Fruit fly (Drosophila melanogaster) whole organism, embryonic: ENCODE data around the gene CG5849.

Experiments
- Aef1 ChIP-seq: fragments of 200-800 bp; sonication (Bioruptor generic); IDR thresholded peaks from 3 replicates; pipeline ENCODE4 v1.3.6; 2022; ENCODE audit warnings: missing biosample characterization, missing genetic modification characterization
- Antp ChIP-seq: fragments of 200-800 bp; sonication (Bioruptor generic); optimal IDR thresholded peaks from 3 replicates; lab custom pipeline; 2016; ENCODE audit warnings: missing biosample characterization, missing genetic modification characterization
- Bteb2 ChIP-seq: fragments of 200-800 bp; sonication (Bioruptor generic); optimal IDR thresholded peaks from 2 replicates; lab custom pipeline; 2016; ENCODE audit warnings: missing biosample characterization, missing genetic modification characterization
- CG1024 ChIP-seq: fragments of 200-800 bp; sonication (Bioruptor generic); IDR thresholded peaks from 2 replicates; pipeline ENCODE4 v1.3.6; 2022; ENCODE audit warnings: missing biosample characterization, missing genetic modification characterization
- CG10274 ChIP-seq: fragments of 200-800 bp; sonication (Bioruptor generic); optimal IDR thresholded peaks from 3 replicates; lab custom pipeline; 2017; ENCODE audit warnings: missing biosample characterization, mild to moderate bottlenecking, missing genetic modification characterization
- CG11093 ChIP-seq: fragments of 200-800 bp; sonication (Bioruptor generic); IDR thresholded peaks from 3 replicates; pipeline ENCODE4 v1.3.6; 2022; ENCODE audit warnings: missing biosample characterization, missing genetic modification characterization
- CG13296 ChIP-seq: fragments of 200-800 bp; sonication (Bioruptor generic); optimal IDR thresholded peaks from 3 replicates; lab custom pipeline; 2018; ENCODE audit warnings: missing biosample characterization, mild to moderate bottlenecking, missing genetic modification characterization
- CG15073 ChIP-seq: fragments of 200-800 bp; sonication (Bioruptor generic); optimal IDR thresholded peaks from 2 replicates; lab custom pipeline; 2016; ENCODE audit warnings: missing biosample characterization, missing genetic modification characterization
- CG1602 ChIP-seq: fragments of 200-800 bp; sonication (Bioruptor generic); optimal IDR thresholded peaks from 3 replicates; lab custom pipeline; 2016; ENCODE audit warnings: missing biosample characterization, missing genetic modification characterization
- CG1603 ChIP-seq: fragments of 200-800 bp; sonication (Bioruptor generic); optimal IDR thresholded peaks from 2 replicates; lab custom pipeline; 2019; ENCODE audit warnings: missing biosample characterization, mild to moderate bottlenecking, missing genetic modification characterization, moderate library complexity
- CG17359 ChIP-seq: fragments of 200-800 bp; sonication (Bioruptor generic); optimal IDR thresholded peaks from 3 replicates; lab custom pipeline; 2018; ENCODE audit warnings: missing biosample characterization, mild to moderate bottlenecking, missing genetic modification characterization, moderate library complexity
- CG18476 ChIP-seq: fragments of 200-800 bp; sonication (Bioruptor generic); optimal IDR thresholded peaks from 2 replicates; lab custom pipeline; 2016; ENCODE audit warnings: missing biosample characterization, mild to moderate bottlenecking, missing genetic modification characterization
- CG18619 ChIP-seq: fragments of 200-800 bp; sonication (Bioruptor generic); optimal IDR thresholded peaks from 3 replicates; lab custom pipeline; 2017; ENCODE audit warnings: missing biosample characterization, mild to moderate bottlenecking, missing genetic modification characterization
- CG30403 ChIP-seq: fragments of 200-800 bp; sonication (Bioruptor generic); optimal IDR thresholded peaks from 3 replicates; lab custom pipeline; 2016; ENCODE audit warnings: missing biosample characterization, missing genetic modification characterization
- CG31441 ChIP-seq: fragments of 200-800 bp; sonication (Bioruptor generic); IDR thresholded peaks from 2 replicates; pipeline ENCODE4 v1.3.6; 2022; ENCODE audit warnings: missing biosample characterization, missing genetic modification characterization
- CG32532 ChIP-seq: fragments of 200-800 bp; sonication (Bioruptor generic); IDR thresholded peaks from 2 replicates; pipeline ENCODE4 v1.3.6; 2022; ENCODE audit warnings: missing biosample characterization, missing genetic modification characterization
- CG32772 ChIP-seq: fragments of 200-800 bp; sonication (Bioruptor generic); IDR thresholded peaks from 2 replicates; pipeline ENCODE4 v1.3.6; 2022; ENCODE audit warnings: missing biosample characterization, missing genetic modification characterization
- CG3847 ChIP-seq: fragments of 200-800 bp; sonication (Bioruptor generic); IDR thresholded peaks from 2 replicates; pipeline ENCODE4 v1.3.6; 2022; ENCODE audit warnings: missing biosample characterization, missing genetic modification characterization
- CG6654 ChIP-seq: fragments of 200-800 bp; sonication (Bioruptor generic); optimal IDR thresholded peaks from 2 replicates; lab custom pipeline; 2017; ENCODE audit warnings: missing biosample characterization, mild to moderate bottlenecking, missing genetic modification characterization
- CG6813 ChIP-seq: fragments of 200-800 bp; sonication (Bioruptor generic); optimal IDR thresholded peaks from 2 replicates; lab custom pipeline; 2017; ENCODE audit warnings: missing biosample characterization, missing genetic modification characterization, mild to moderate bottlenecking, moderate library complexity, missing genetic modification reagents
- CG6854 ChIP-seq: fragments of 200-800 bp; sonication (Bioruptor generic); optimal IDR thresholded peaks from 3 replicates; lab custom pipeline; 2017; ENCODE audit warnings: missing biosample characterization, mild to moderate bottlenecking, missing genetic modification characterization
- CG8281 ChIP-seq: fragments of 200-800 bp; sonication (Bioruptor generic); optimal IDR thresholded peaks from 2 replicates; lab custom pipeline; 2018; ENCODE audit warnings: missing biosample characterization, mild to moderate bottlenecking, missing genetic modification characterization, moderate library complexity
- Camta ChIP-seq: fragments of 200-800 bp; sonication (Bioruptor generic); optimal IDR thresholded peaks from 2 replicates; lab custom pipeline; 2016; ENCODE audit warnings: missing biosample characterization, missing genetic modification characterization
- Deaf1 ChIP-seq: fragments of 200-800 bp; optimal IDR thresholded peaks from 3 replicates; lab custom pipeline; 2019; ENCODE audit warnings: missing biosample characterization, mild to moderate bottlenecking, missing genetic modification characterization, moderate library complexity
- Dref ChIP-seq: fragments of 200-800 bp; sonication (Bioruptor generic); IDR thresholded peaks from 2 replicates; pipeline ENCODE4 v1.3.6; 2022; ENCODE audit warnings: missing biosample characterization, missing genetic modification characterization
- E2f1 ChIP-seq: fragments of 200-800 bp; sonication (Bioruptor generic); IDR thresholded peaks from 2 replicates; pipeline ENCODE4 v1.3.6; 2022; ENCODE audit warnings: missing biosample characterization, missing genetic modification characterization
- E2f2 ChIP-seq: fragments of 200-800 bp; sonication (Bioruptor generic); IDR thresholded peaks from 2 replicates; pipeline ENCODE4 v1.3.6; 2022; ENCODE audit warnings: missing biosample characterization, missing genetic modification characterization
- Ets97D ChIP-seq: fragments of 200-800 bp; sonication (Bioruptor generic); optimal IDR thresholded peaks from 3 replicates; lab custom pipeline; 2016; ENCODE audit warnings: missing biosample characterization, missing genetic modification characterization
- H2.0 ChIP-seq: fragments of 200-800 bp; sonication (Bioruptor generic); IDR thresholded peaks from 2 replicates; pipeline ENCODE4 v1.3.6; 2022; ENCODE audit warnings: missing biosample characterization, missing genetic modification characterization
- Hr51 ChIP-seq, 2 experiments: fragments of 200-800 bp; sonication (Bioruptor generic); optimal IDR thresholded peaks; 2 replicates in 1 of 2; 3 replicates in 1 of 2; lab custom pipeline; 2016 to 2018; ENCODE audit warnings: missing biosample characterization in 2 of 2, missing genetic modification characterization in 2 of 2, mild to moderate bottlenecking in 1 of 2, moderate library complexity in 1 of 2
- Mrtf ChIP-seq: fragments of 200-800 bp; sonication (Bioruptor generic); IDR thresholded peaks from 3 replicates; pipeline ENCODE4 v1.3.6; 2022; ENCODE audit warnings: missing biosample characterization, missing genetic modification characterization
- NK7.1 ChIP-seq: fragments of 200-800 bp; sonication (Bioruptor generic); optimal IDR thresholded peaks from 3 replicates; lab custom pipeline; 2016; ENCODE audit warnings: missing biosample characterization, missing genetic modification characterization
- Oli ChIP-seq: fragments of 200-800 bp; sonication (Bioruptor generic); optimal IDR thresholded peaks from 2 replicates; lab custom pipeline; 2018; ENCODE audit warnings: missing biosample characterization, mild to moderate bottlenecking, missing genetic modification characterization, moderate library complexity
- az2 ChIP-seq: fragments of 200-800 bp; sonication (Bioruptor generic); optimal IDR thresholded peaks from 3 replicates; lab custom pipeline; 2016; ENCODE audit warnings: missing biosample characterization, missing genetic modification characterization
- bab2 ChIP-seq: fragments of 200-800 bp; sonication (Bioruptor generic); optimal IDR thresholded peaks from 2 replicates; lab custom pipeline; 2016; ENCODE audit warnings: missing biosample characterization, missing genetic modification characterization
- cato ChIP-seq: fragments of 200-800 bp; sonication (Bioruptor generic); optimal IDR thresholded peaks from 2 replicates; lab custom pipeline; 2016; ENCODE audit warnings: missing biosample characterization, missing genetic modification characterization, borderline replicate concordance
- chinmo ChIP-seq: fragments of 200-800 bp; sonication (Bioruptor generic); IDR thresholded peaks from 4 replicates; pipeline ENCODE4 v1.3.6; 2022; ENCODE audit warnings: missing biosample characterization, missing genetic modification characterization; ENCODE audit not compliant: partially characterized antibody
- fu2 ChIP-seq: fragments of 200-800 bp; sonication (Bioruptor generic); optimal IDR thresholded peaks from 2 replicates; lab custom pipeline; 2016; ENCODE audit warnings: missing biosample characterization, missing genetic modification characterization
- ham ChIP-seq: fragments of 200-800 bp; sonication (Bioruptor generic); IDR thresholded peaks from 2 replicates; pipeline ENCODE4 v1.3.6; 2022; ENCODE audit warnings: missing biosample characterization, missing genetic modification characterization
- lab ChIP-seq: fragments of 200-800 bp; sonication (Bioruptor generic); optimal IDR thresholded peaks from 3 replicates; lab custom pipeline; 2017; ENCODE audit warnings: missing biosample characterization, missing genetic modification characterization, mild to moderate bottlenecking, moderate library complexity, missing genetic modification reagents
- lov ChIP-seq, 2 experiments: fragments of 200-800 bp in 1 of 2; fragments of >200 bp in 1 of 2; sonication (Bioruptor generic) in 1 of 2; IDR thresholded peaks in 1 of 2; optimal IDR thresholded peaks in 1 of 2; 2 replicates in 1 of 2; 3 replicates in 1 of 2; pipeline versions ENCODE4 v1.3.6 to Lab custom; 2017 to 2022; ENCODE audit warnings: missing biosample characterization in 1 of 2, missing genetic modification characterization in 1 of 2
- maf-S ChIP-seq: fragments of 200-800 bp; sonication (Bioruptor generic); optimal IDR thresholded peaks from 2 replicates; lab custom pipeline; 2016; ENCODE audit warnings: missing biosample characterization, missing genetic modification characterization
- nau ChIP-seq: fragments of 200-800 bp; sonication (Bioruptor generic); optimal IDR thresholded peaks from 3 replicates; lab custom pipeline; 2017; ENCODE audit warnings: missing biosample characterization, mild to moderate bottlenecking, missing genetic modification characterization, missing genetic modification reagents
- psq ChIP-seq: fragments of 200-800 bp; sonication (Bioruptor generic); optimal IDR thresholded peaks from 2 replicates; lab custom pipeline; 2017; ENCODE audit warnings: missing biosample characterization, missing genetic modification characterization
- pum ChIP-seq: fragments of 200-800 bp; sonication (Bioruptor generic); optimal IDR thresholded peaks from 2 replicates; lab custom pipeline; 2016; ENCODE audit warnings: missing biosample characterization, missing genetic modification characterization
- ranshi ChIP-seq: fragments of 200-800 bp; sonication (Bioruptor generic); IDR thresholded peaks from 2 replicates; pipeline ENCODE4 v1.3.6; 2022; ENCODE audit warnings: missing biosample characterization, missing genetic modification characterization
- repo ChIP-seq: fragments of 200-800 bp; sonication (Bioruptor generic); optimal IDR thresholded peaks from 2 replicates; lab custom pipeline; 2016; ENCODE audit warnings: missing biosample characterization, missing genetic modification characterization
- tgo ChIP-seq: fragments of 200-800 bp; sonication (Bioruptor generic); IDR thresholded peaks from 3 replicates; pipeline ENCODE4 v1.3.6; 2022; ENCODE audit warnings: missing biosample characterization, missing genetic modification characterization
- trh ChIP-seq: fragments of 200-800 bp; sonication (Bioruptor generic); optimal IDR thresholded peaks from 2 replicates; lab custom pipeline; 2016; ENCODE audit warnings: missing biosample characterization, missing genetic modification characterization
- usp ChIP-seq: fragments of >200 bp; optimal IDR thresholded peaks from 2 replicates; lab custom pipeline; 2017; ENCODE audit warnings: missing biosample characterization, missing genetic modification characterization

Gene CG5849

dm6 chr3R:21719934-21720431, 19.9 kb upstream of the CG5849 start (continued):
- TF ChIP-seq pum (no peak), CG1602 (GFP tag; lab: Kevin White, UChicago) (peak; percentile 4), ham (GFP tag; lab: Robert Waterston, UW) (no peak), Deaf1 (no peak), CG6854 (GFP tag; lab: Kevin White, UChicago) (peak; percentile 48), trh (GFP tag; lab: Kevin White, UChicago) (no peak), az2 (peak; percentile 10), Oli (tag; lab: Kevin White, UChicago) (peak; percentile 55), Ets97D (GFP tag; lab: Kevin White, UChicago) (no peak), CG31441 (GFP tag; lab: Robert Waterston, UW) (peak; percentile 73), lab (GFP tag; lab: Kevin White, UChicago) (peak; percentile 58), CG11093 (GFP tag; lab: Robert Waterston, UW) (0 out of 3 replicates have a peak, but pooled peaks have one; percentile 7), lov (optimal IDR thresholded peaks at IDR 0.05; lab: Kevin White, UChicago) (no peak), lov (GFP tag; IDR thresholded peaks at IDR 0.05; lab: Robert Waterston, UW) (no peak), chinmo (GFP tag; lab: Robert Waterston, UW) (peak; percentile 83; the same call in 3 of the 4 replicates), CG17359 (tag; lab: Kevin White, UChicago) (peak; percentile 57), E2f1 (peak; percentile 21; the same call in 1 of the 2 replicates), CG1603 (peak; percentile 8), CG32772 (no peak), CG1024 (GFP tag; lab: Robert Waterston, UW) (no peak), fu2 (GFP tag; lab: Kevin White, UChicago) (peak; percentile 21), CG6654 (GFP tag; lab: Kevin White, UChicago) (peak; percentile 0), Aef1 (peak; percentile 49; the same call in 2 of the 3 replicates), Mrtf (GFP tag; lab: Robert Waterston, UW) (no peak), CG15073 (peak; percentile 90), CG30403 (GFP tag; lab: Kevin White, UChicago) (peak; percentile 65), repo (GFP tag; lab: Kevin White, UChicago) (no peak), maf-S (GFP tag; lab: Kevin White, UChicago) (no peak), CG3847 (GFP tag; lab: Robert Waterston, UW) (peak; percentile 25; the same call in 1 of the 2 replicates), Hr51 (GFP tag; optimal IDR thresholded peaks at IDR 0.05; lab: Kevin White, UChicago) (peak in 1 of 2 experiments; percentile 78), psq (GFP tag; lab: Kevin White, UChicago) (no peak), CG32532 (peak; percentile 56; the same call in 1 of the 2 replicates), CG13296 (GFP tag; lab: Kevin White, UChicago) (peak; percentile 53), Antp (no peak), nau (peak; percentile 54), CG8281 (tag; lab: Kevin White, UChicago) (peak; percentile 11), tgo (GFP tag; lab: Robert Waterston, UW) (peak; percentile 37; the same call in 1 of the 3 replicates), CG6813 (peak; percentile 2), CG18619 (GFP tag; lab: Kevin White, UChicago) (peak; percentile 43), Camta (no peak), CG10274 (no peak), H2.0 (GFP tag; lab: Robert Waterston, UW) (0 out of 2 replicates have a peak, but pooled peaks have one; percentile 34), usp (GFP tag; lab: Kevin White, UChicago) (no peak), ranshi (peak; percentile 47), Bteb2 (GFP tag; lab: Kevin White, UChicago) (peak; percentile 33), NK7.1 (GFP tag; lab: Kevin White, UChicago) (peak; percentile 33), E2f2 (0 out of 2 replicates have a peak, but pooled peaks have one; percentile 10), Dref (GFP tag; lab: Robert Waterston, UW) (no peak), bab2 (peak; percentile 16), CG18476 (GFP tag; lab: Kevin White, UChicago) (peak; percentile 25), cato (no peak)
